Worm (Caenorhabditis elegans): ENCODE measurements around the gene daf-18.

- TF ChIP-seq nhr-77 (tag; optimal IDR thresholded peaks at IDR 0.05), result peak; percentile 89
- peak; percentile 94 for TF ChIP-seq nhr-28 (tag; optimal IDR thresholded peaks at IDR 0.05)
- TF ChIP-seq mep-1 (tag; optimal IDR thresholded peaks at IDR 0.05), result peak; percentile 10
- no peak for TF ChIP-seq nhr-76 (tag; optimal IDR thresholded peaks at IDR 0.05)
- peak; percentile 31; the same call in 1 of the 2 replicates for TF ChIP-seq dmd-6 (GFP tag; IDR thresholded peaks at IDR 0.05)
- TF ChIP-seq fkh-10 (GFP tag; optimal IDR thresholded peaks at IDR 0.05), result no peak
- TF ChIP-seq dve-1 (tag; optimal IDR thresholded peaks at IDR 0.05; ENCODE audit: insufficient read depth), result peak; percentile 66
- TF ChIP-seq lin-39 (tag; optimal IDR thresholded peaks at IDR 0.05), result no peak
- no peak for TF ChIP-seq spr-1 (tag; optimal IDR thresholded peaks at IDR 0.05)
- no peak for TF ChIP-seq nhr-11 (tag; optimal IDR thresholded peaks at IDR 0.05)
Measured at ce11 chrIV:428869-429268, 3.9 kb upstream of the daf-18 start, which contains the start of gene Y66H1A.5.

All from whole organism, L4 larva.